Worm (Caenorhabditis elegans) whole organism, L4 larva: Measurements from ENCODE around the gene F40A3.7.

Experiments
- F49E8.2 ChIP-seq: sonication (generic microtip); optimal IDR thresholded peaks from 2 replicates; lab custom pipeline; 2016; ENCODE audit warnings: missing compliant biosample characterization, mild to moderate bottlenecking, missing genetic modification characterization, borderline replicate concordance
- R02D3.7 ChIP-seq: fragments of 150-350 bp; sonication (generic microtip); optimal IDR thresholded peaks from 3 replicates; lab custom pipeline; 2014; ENCODE audit warnings: missing biosample characterization, missing genetic modification characterization
- T20F7.1 ChIP-seq: fragments of 200-800 bp; sonication (Bioruptor generic); optimal IDR thresholded peaks from 2 replicates; lab custom pipeline; 2018; ENCODE audit warnings: mild to moderate bottlenecking, missing genetic modification characterization, missing compliant biosample characterization
- Y75B8A.6 ChIP-seq: fragments of 200-800 bp; sonication (Bioruptor generic); IDR thresholded peaks from 2 replicates; pipeline ENCODE4 v1.3.6; 2022; ENCODE audit warnings: missing genetic modification reagents, missing genetic modification characterization, missing compliant biosample characterization
- aha-1 ChIP-seq: fragments of 150-350 bp; peaks from one replicate; lab custom pipeline; 2014; ENCODE audit warnings: missing biosample characterization, missing genetic modification characterization
- aly-2 ChIP-seq: sonication (generic microtip); optimal IDR thresholded peaks from 2 replicates; lab custom pipeline; 2018; ENCODE audit warnings: missing biosample characterization, missing genetic modification characterization
- ceh-82 ChIP-seq: sonication (generic microtip); optimal IDR thresholded peaks from 2 replicates; lab custom pipeline; 2017; ENCODE audit warnings: missing biosample characterization, missing genetic modification characterization
- ces-1 ChIP-seq: fragments of 150-350 bp; sonication (generic microtip); optimal IDR thresholded peaks from 4 replicates; lab custom pipeline; 2014; ENCODE audit warnings: missing biosample characterization, missing genetic modification reagents, missing genetic modification characterization
- daf-16 ChIP-seq, 3 experiments: sonication (generic microtip); optimal IDR thresholded peaks; 2 replicates each; lab custom pipeline; 2016 to 2017; ENCODE audit warnings: missing genetic modification characterization in 3 of 3, missing genetic modification reagents in 3 of 3, mild to moderate bottlenecking in 2 of 3, missing compliant biosample characterization in 2 of 3, missing biosample characterization in 1 of 3, moderate library complexity in 1 of 3
- daf-8 ChIP-seq: fragments of 200-800 bp; sonication (Bioruptor generic); IDR thresholded peaks from 2 replicates; pipeline ENCODE4 v1.3.6; 2022; ENCODE audit warnings: missing genetic modification characterization, missing compliant biosample characterization
- dpl-1 ChIP-seq: fragments of 150-350 bp; optimal IDR thresholded peaks from 2 replicates; lab custom pipeline; 2014; ENCODE audit warnings: missing biosample characterization, missing genetic modification reagents, missing genetic modification characterization
- egl-27 ChIP-seq: sonication (generic microtip); optimal IDR thresholded peaks from 3 replicates; lab custom pipeline; 2017; ENCODE audit warnings: missing biosample characterization, missing genetic modification reagents, missing genetic modification characterization
- fos-1 ChIP-seq: fragments of 150-350 bp; optimal IDR thresholded peaks from 2 replicates; lab custom pipeline; 2014; ENCODE audit warnings: missing biosample characterization, missing genetic modification characterization
- hlh-11 ChIP-seq: fragments of 200-800 bp; sonication (Bioruptor generic); optimal IDR thresholded peaks from 2 replicates; lab custom pipeline; 2018; ENCODE audit warnings: mild to moderate bottlenecking, missing genetic modification characterization, missing compliant biosample characterization
- madf-5 ChIP-seq, 2 experiments: fragments of 200-800 bp; sonication (Bioruptor generic); IDR thresholded peaks; 2 replicates each; pipeline ENCODE4 v1.3.6; 2022; ENCODE audit warnings: missing compliant biosample characterization in 2 of 2, missing genetic modification characterization in 2 of 2
- mxl-2 ChIP-seq: fragments of 200-800 bp; sonication (Bioruptor generic); conservative IDR thresholded peaks from 2 replicates; pipeline ENCODE4 v1.3.6; 2022; ENCODE audit warnings: missing genetic modification reagents, missing genetic modification characterization, missing compliant biosample characterization
- nhr-102 ChIP-seq: sonication (generic microtip); optimal IDR thresholded peaks from 2 replicates; lab custom pipeline; 2016; ENCODE audit warnings: mild to moderate bottlenecking, missing genetic modification characterization, moderate library complexity, missing compliant biosample characterization
- nhr-11 ChIP-seq: fragments of 150-350 bp; optimal IDR thresholded peaks from 2 replicates; lab custom pipeline; 2014; ENCODE audit warnings: missing biosample characterization, missing genetic modification characterization
- nhr-25 ChIP-seq: sonication (generic microtip); optimal IDR thresholded peaks from 2 replicates; lab custom pipeline; 2017; ENCODE audit warnings: missing genetic modification characterization, mild to moderate bottlenecking, missing compliant biosample characterization, antibody characterized with exemption, moderate library complexity, borderline replicate concordance; ENCODE audit not compliant: insufficient read depth
- nhr-41 ChIP-seq: fragments of 200-800 bp; sonication (Bioruptor generic); IDR thresholded peaks from 2 replicates; pipeline ENCODE4 v1.3.6; 2022; ENCODE audit warnings: missing genetic modification reagents, missing genetic modification characterization, missing compliant biosample characterization
- nhr-48 ChIP-seq: sonication (generic microtip); optimal IDR thresholded peaks from 2 replicates; lab custom pipeline; 2016; ENCODE audit warnings: mild to moderate bottlenecking, missing genetic modification characterization, missing compliant biosample characterization
- php-3 ChIP-seq: fragments of 200-800 bp; sonication (Bioruptor generic); IDR thresholded peaks from 2 replicates; pipeline ENCODE4 v1.3.6; 2022; ENCODE audit warnings: missing genetic modification reagents, missing genetic modification characterization, missing compliant biosample characterization
- sdz-12 ChIP-seq: fragments of 200-800 bp; sonication (Bioruptor generic); optimal IDR thresholded peaks from 2 replicates; lab custom pipeline; 2018; ENCODE audit warnings: mild to moderate bottlenecking, missing genetic modification characterization, missing compliant biosample characterization
- spr-3 ChIP-seq: fragments of 200-800 bp; sonication (Bioruptor generic); optimal IDR thresholded peaks from 2 replicates; lab custom pipeline; 2018; ENCODE audit warnings: mild to moderate bottlenecking, missing genetic modification characterization, missing compliant biosample characterization
- tag-97 ChIP-seq: fragments of 200-800 bp; sonication (Bioruptor generic); IDR thresholded peaks from 2 replicates; pipeline ENCODE4 v1.3.6; 2022; ENCODE audit warnings: missing genetic modification characterization, missing compliant biosample characterization
- tra-1 ChIP-seq: fragments of 200-800 bp; sonication (Bioruptor generic); IDR thresholded peaks from 2 replicates; pipeline ENCODE4 v1.3.6; 2022; ENCODE audit warnings: missing genetic modification reagents, missing genetic modification characterization, missing compliant biosample characterization
- unc-130 ChIP-seq: sonication (generic microtip); optimal IDR thresholded peaks from 2 replicates; lab custom pipeline; 2016; ENCODE audit warnings: missing genetic modification reagents, missing genetic modification characterization, missing compliant biosample characterization
- unc-62 ChIP-seq, 3 experiments: fragments of 150-350 bp in 1 of 3; sonication (generic microtip); optimal IDR thresholded peaks in 2 of 3; peaks in 1 of 3; 1 replicate in 1 of 3; 2 replicates in 2 of 3; lab custom pipeline; 2014 to 2017; ENCODE audit warnings: missing biosample characterization in 3 of 3, missing genetic modification characterization in 3 of 3, missing genetic modification reagents in 3 of 3, missing genotype in 1 of 3
- zfp-2 ChIP-seq: sonication (generic microtip); optimal IDR thresholded peaks from 2 replicates; lab custom pipeline; 2016; ENCODE audit warnings: mild to moderate bottlenecking, missing genetic modification characterization, missing compliant biosample characterization
- zip-11 ChIP-seq: fragments of 200-800 bp; sonication (Bioruptor generic); IDR thresholded peaks from 2 replicates; pipeline ENCODE4 v1.3.6; 2022; ENCODE audit warnings: missing genetic modification characterization, missing compliant biosample characterization
- zip-2 ChIP-seq: fragments of 150-350 bp; optimal IDR thresholded peaks from 2 replicates; lab custom pipeline; 2014; ENCODE audit warnings: missing biosample characterization, missing genetic modification characterization
- ztf-7 ChIP-seq: fragments of 150-350 bp; optimal IDR thresholded peaks from 2 replicates; lab custom pipeline; 2014; ENCODE audit warnings: missing biosample characterization, missing genetic modification characterization

F40A3.7 gene

DNA sequence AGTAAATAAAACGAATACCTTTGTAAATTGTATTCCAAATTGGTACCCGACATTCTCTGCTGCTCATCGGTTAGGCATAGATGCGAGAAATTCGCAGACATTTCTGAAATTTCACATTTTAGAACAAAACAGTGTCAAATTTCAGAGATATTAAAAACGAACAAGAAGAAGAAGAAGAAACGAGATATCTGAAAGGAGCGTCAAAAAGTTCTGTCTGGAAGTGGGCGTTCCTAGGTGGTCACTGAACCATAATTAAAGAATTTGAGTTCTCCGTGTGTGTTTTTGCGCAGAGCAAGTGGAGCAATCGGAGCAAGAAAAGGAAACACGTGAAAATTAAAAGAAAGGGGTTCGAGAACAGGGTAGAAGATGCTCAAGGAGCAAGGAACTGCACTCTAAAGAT, at the start of gene F40A3.7:
Gene F40A3.7, minus strand, starts transcription at position 101 of the 400 bp plus-strand sequence.
- no peak for TF ChIP-seq dpl-1 (GFP tag; lab: Kevin White, UChicago)
- no peak for TF ChIP-seq php-3 (GFP tag; lab: Robert Waterston, UW)
- TF ChIP-seq ceh-82 (tag; lab: Kevin White, UChicago), result no peak
- TF ChIP-seq nhr-11 (tag; lab: Kevin White, UChicago), result no peak
- TF ChIP-seq Y75B8A.6, result no peak

DNA sequence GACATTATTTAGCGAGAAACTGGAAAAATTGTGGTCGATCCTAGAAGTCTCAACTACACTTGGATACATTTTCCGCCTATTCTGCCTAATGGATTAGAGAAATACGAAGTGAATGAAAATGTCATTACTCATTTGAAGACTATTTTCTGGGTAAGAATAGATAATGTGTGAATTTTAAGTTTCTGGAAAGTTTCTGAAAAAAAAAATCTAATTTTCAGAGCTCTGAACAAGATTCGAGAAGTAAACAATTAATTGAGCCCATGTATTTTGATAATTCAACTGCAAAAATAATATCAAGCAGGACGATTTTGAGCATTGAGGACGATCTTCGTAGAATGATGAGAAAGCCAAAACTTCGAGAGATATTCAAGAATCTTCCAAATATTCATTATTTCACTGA, 46.6 kb upstream of the F40A3.7 start:
- TF ChIP-seq nhr-102 (tag; lab: Kevin White, UChicago) (no peak), unc-62 (GFP tag; optimal IDR thresholded peaks at IDR 0.05 in 1 of 2; lab: Kevin White, UChicago) (peak in 1 of 2 experiments; percentile 81), unc-62 (tag; optimal IDR thresholded peaks at IDR 0.05; lab: Kevin White, UChicago) (no peak), aha-1 (tag; lab: Kevin White, UChicago) (peak; percentile 91)

DNA sequence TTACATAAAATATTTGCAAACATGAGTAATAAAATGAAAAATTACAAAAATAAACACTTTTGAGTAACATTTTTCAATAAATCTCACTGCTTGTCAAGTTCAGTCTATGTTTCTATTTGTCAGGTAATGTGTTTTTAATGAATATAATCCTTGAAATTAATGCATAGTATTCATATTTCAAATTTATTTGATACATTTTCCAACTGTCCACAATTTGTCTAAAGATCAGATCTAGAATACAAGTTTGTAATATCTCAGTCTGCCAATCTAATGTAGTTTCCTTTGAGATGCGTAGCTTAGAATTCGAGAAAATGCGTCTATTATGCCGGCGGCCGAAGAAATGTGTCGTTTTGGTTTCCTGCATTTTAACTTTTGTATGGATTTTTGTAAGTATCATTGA, 43.9 kb upstream of the F40A3.7 start, which contains the start of gene Y97E10B.1:
Gene Y97E10B.1, plus strand, starts transcription at position 301 of the 400 bp plus-strand sequence.
- TF ChIP-seq aha-1 (tag; lab: Kevin White, UChicago) (peak; percentile 66), mxl-2 (no peak), zip-2 (tag; lab: Kevin White, UChicago) (no peak)

DNA sequence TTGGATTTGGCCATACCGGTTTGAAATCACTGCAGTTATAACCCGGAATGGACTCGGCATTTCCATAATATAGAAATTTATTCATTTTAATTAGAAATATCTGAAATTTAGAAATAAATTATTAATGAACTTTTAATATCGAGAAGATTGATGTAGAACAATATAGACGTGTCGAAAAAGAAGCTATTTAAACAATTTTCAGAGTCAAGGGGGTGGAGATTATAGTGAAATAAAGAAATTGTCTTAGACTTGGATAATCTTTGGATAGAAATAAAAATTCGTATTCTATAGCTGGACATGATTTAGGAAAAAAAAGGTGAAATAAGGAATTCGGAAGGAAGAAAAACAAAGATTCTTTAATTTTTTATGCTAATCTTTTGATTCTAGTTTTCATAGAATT, 40.6 kb upstream of the F40A3.7 start, which contains the start of gene srt-53:
Gene srt-53, minus strand, starts transcription at position 101 of the 400 bp plus-strand sequence.
- TF ChIP-seq unc-62 (GFP tag; optimal IDR thresholded peaks at IDR 0.05 in 1 of 2; lab: Kevin White, UChicago) (peak in 1 of 2 experiments; percentile 87), unc-62 (tag; optimal IDR thresholded peaks at IDR 0.05; lab: Kevin White, UChicago) (no peak), unc-130 (GFP tag; lab: Kevin White, UChicago) (no peak)
- TF ChIP-seq, all 104 proteins: peak for 1

DNA sequence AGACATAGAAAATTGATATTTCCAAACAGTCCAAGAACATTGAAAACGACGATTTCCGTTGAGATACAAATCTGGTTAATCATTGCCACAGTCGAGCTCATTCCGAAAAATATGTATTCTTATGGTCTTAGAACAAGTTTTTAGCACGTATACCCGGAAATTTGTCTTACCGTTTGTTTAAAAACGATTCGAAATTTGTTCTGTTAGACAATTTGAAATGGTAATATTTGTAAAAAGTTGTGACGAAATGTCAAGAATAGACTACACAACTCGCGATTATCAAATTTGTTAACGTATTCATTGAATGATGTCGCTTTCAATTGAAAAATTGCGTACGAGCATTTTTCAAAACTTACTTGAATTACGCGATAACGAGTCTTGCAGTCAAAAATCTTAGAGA, 37.5 kb upstream of the F40A3.7 start, which contains the start of gene srsx-3:
Gene srsx-3, minus strand, starts transcription at position 101 of the 400 bp plus-strand sequence.
- no peak for TF ChIP-seq sdz-12
- TF ChIP-seq egl-27 (tag; lab: Kevin White, UChicago), result no peak
- TF ChIP-seq zip-11 (GFP tag; lab: Robert Waterston, UW), result no peak
- no peak for TF ChIP-seq R02D3.7 (tag; lab: Kevin White, UChicago)
- TF ChIP-seq unc-62 (GFP tag; optimal IDR thresholded peaks at IDR 0.05 in 1 of 2; lab: Kevin White, UChicago), result peak in 1 of 2 experiments; percentile 34
- TF ChIP-seq unc-62 (tag; optimal IDR thresholded peaks at IDR 0.05; lab: Kevin White, UChicago), result no peak
- no peak for TF ChIP-seq ces-1
- TF ChIP-seq, all 104 proteins: peak for 1

DNA sequence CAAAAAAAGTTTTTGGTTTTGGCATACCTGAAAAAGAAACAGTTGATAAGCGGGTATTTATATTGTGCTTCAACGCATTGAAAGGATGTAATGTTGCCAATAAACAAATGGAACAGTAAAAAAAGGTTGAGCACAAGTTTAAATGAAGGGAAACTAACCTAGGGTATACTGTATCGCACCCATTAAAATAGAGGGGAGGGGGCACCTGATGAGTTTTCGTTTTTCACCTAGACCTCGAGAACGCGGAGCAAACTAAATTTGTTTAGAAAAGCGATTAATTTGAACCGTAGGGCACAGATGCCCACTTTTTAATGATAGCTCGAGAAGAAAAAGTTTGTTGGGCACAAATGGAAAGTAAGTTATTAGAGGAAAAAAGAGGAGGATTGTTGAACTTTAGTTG, 33.3 kb upstream of the F40A3.7 start, which contains the start of gene ncx-10:
Gene ncx-10, minus strand, starts transcription at position 101 of the 400 bp plus-strand sequence.
- no peak for TF ChIP-seq spr-3
- TF ChIP-seq mxl-2, result no peak
- no peak for TF ChIP-seq tag-97 (GFP tag; lab: Robert Waterston, UW)
- TF ChIP-seq nhr-41 (GFP tag; lab: Robert Waterston, UW), result no peak
- TF ChIP-seq unc-130 (GFP tag; lab: Kevin White, UChicago), result no peak
- TF ChIP-seq daf-16 (GFP tag; optimal IDR thresholded peaks at IDR 0.05; lab: Kevin White, UChicago), result no peak
- no peak for TF ChIP-seq daf-16 (tag; optimal IDR thresholded peaks at IDR 0.05; lab: Kevin White, UChicago)
- TF ChIP-seq ztf-7 (tag; lab: Kevin White, UChicago), result no peak
- no peak for TF ChIP-seq fos-1 (tag; lab: Kevin White, UChicago)
- TF ChIP-seq nhr-48 (tag; lab: Kevin White, UChicago), result no peak
- TF ChIP-seq T20F7.1 (GFP tag; lab: Kevin White, UChicago), result no peak
- TF ChIP-seq madf-5 (GFP tag; IDR thresholded peaks at IDR 0.05; lab: Robert Waterston, UW), result no peak
- no peak for TF ChIP-seq nhr-25 (tag; lab: Kevin White, UChicago)
- TF ChIP-seq daf-8, result no peak
- no peak for TF ChIP-seq tra-1 (GFP tag; lab: Robert Waterston, UW)
- no peak for TF ChIP-seq F49E8.2 (tag; lab: Kevin White, UChicago)
- no peak for TF ChIP-seq aly-2
- TF ChIP-seq zfp-2 (tag; lab: Kevin White, UChicago), result no peak
- no peak for TF ChIP-seq hlh-11 (tag; lab: Kevin White, UChicago)
